Fruit fly (Drosophila melanogaster) whole organism: Measurements from ENCODE around the gene drn.
A peak's percentile ranks its signal among the peaks of the same experiment; 100 is the strongest.

Experiments used
- CG8478 ChIP-seq: fragments of >200 bp; optimal IDR thresholded peaks from 2 replicates; lab custom pipeline; 2018; ENCODE audit warnings: inconsistent platforms
- Dll ChIP-seq: fragments of >200 bp; optimal IDR thresholded peaks from 2 replicates; lab custom pipeline; 2017
- EcR ChIP-seq, 2 experiments: fragments of >200 bp; optimal IDR thresholded peaks; 2 replicates each; lab custom pipeline; 2017; ENCODE audit warnings: missing biosample characterization in 2 of 2, missing genetic modification characterization in 2 of 2, missing genetic modification reagents in 2 of 2
- pan ChIP-seq: fragments of >200 bp; optimal IDR thresholded peaks from 2 replicates; lab custom pipeline; 2017
- psq ChIP-seq: fragments of >200 bp; optimal IDR thresholded peaks from 2 replicates; lab custom pipeline; 2017
- usp ChIP-seq: fragments of >200 bp; optimal IDR thresholded peaks from 2 replicates; lab custom pipeline; 2017; ENCODE audit warnings: missing biosample characterization, missing genetic modification characterization, mixed read lengths

The drn gene

dm6 chr3R:9340425-9341188 is 591 bp downstream of the drn start:
- no peak for TF ChIP-seq Dll (lab: Kevin White, UChicago)
- TF ChIP-seq CG8478 (lab: Kevin White, UChicago): no peak
- no peak for TF ChIP-seq usp
- peak; percentile 74 for TF ChIP-seq pan (lab: Kevin White, UChicago)

- TF ChIP-seq psq (lab: Kevin White, UChicago) (no peak), Dll (lab: Kevin White, UChicago) (no peak), pan (lab: Kevin White, UChicago) (no peak), CG8478 (lab: Kevin White, UChicago) (no peak)
Measured at dm6 chr3R:9341189-9342012, 1.4 kb downstream of the drn start.

- TF ChIP-seq CG8478 (lab: Kevin White, UChicago) (no peak), psq (lab: Kevin White, UChicago) (no peak)
Measured at dm6 chr3R:9342248-9342882, 2.3 kb downstream of the drn start.

- TF ChIP-seq pan (lab: Kevin White, UChicago): no peak
- TF ChIP-seq usp: no peak
- TF ChIP-seq EcR (GFP tag; optimal IDR thresholded peaks at IDR 0.05; lab: Kevin White, UChicago): no peak
- TF ChIP-seq psq (lab: Kevin White, UChicago): no peak
- no peak for TF ChIP-seq CG8478 (lab: Kevin White, UChicago)
- TF ChIP-seq Dll (lab: Kevin White, UChicago): no peak
Measured at dm6 chr3R:9343022-9343587, 3.1 kb downstream of the drn start.

dm6 chr3R:9343645-9344044 is 3.6 kb downstream of the drn start:
- TF ChIP-seq EcR (GFP tag; optimal IDR thresholded peaks at IDR 0.05; lab: Kevin White, UChicago) (no peak), Dll (lab: Kevin White, UChicago) (no peak), pan (lab: Kevin White, UChicago) (no peak), usp (no peak), CG8478 (lab: Kevin White, UChicago) (no peak), psq (lab: Kevin White, UChicago) (no peak)

dm6 chr3R:9344186-9344790 is 4.3 kb downstream of the drn start:
- TF ChIP-seq pan (lab: Kevin White, UChicago) (peak; percentile 20), CG8478 (lab: Kevin White, UChicago) (no peak)

- TF ChIP-seq EcR (GFP tag; optimal IDR thresholded peaks at IDR 0.05; lab: Kevin White, UChicago) (no peak), usp (no peak), CG8478 (lab: Kevin White, UChicago) (no peak), Dll (lab: Kevin White, UChicago) (no peak), pan (lab: Kevin White, UChicago) (no peak)
Measured at dm6 chr3R:9344791-9345208, 4.8 kb downstream of the drn start.

dm6 chr3R:9345904-9346303 is 5.9 kb downstream of the drn start:
- TF ChIP-seq pan (lab: Kevin White, UChicago) (no peak), usp (no peak), psq (lab: Kevin White, UChicago) (no peak), CG8478 (lab: Kevin White, UChicago) (no peak), Dll (lab: Kevin White, UChicago) (no peak), EcR (GFP tag; optimal IDR thresholded peaks at IDR 0.05; lab: Kevin White, UChicago) (peak in 1 of 2 experiments; percentile 4)

dm6 chr3R:9346539-9346938 is 6.5 kb downstream of the drn start:
- TF ChIP-seq EcR (GFP tag; optimal IDR thresholded peaks at IDR 0.05; lab: Kevin White, UChicago): no peak
- TF ChIP-seq usp: no peak
- TF ChIP-seq psq (lab: Kevin White, UChicago): no peak
- no peak for TF ChIP-seq CG8478 (lab: Kevin White, UChicago)
- no peak for TF ChIP-seq Dll (lab: Kevin White, UChicago)
- no peak for TF ChIP-seq pan (lab: Kevin White, UChicago)

- TF ChIP-seq pan (lab: Kevin White, UChicago): no peak
- TF ChIP-seq Dll (lab: Kevin White, UChicago): no peak
- no peak for TF ChIP-seq usp
- TF ChIP-seq EcR (GFP tag; optimal IDR thresholded peaks at IDR 0.05; lab: Kevin White, UChicago): no peak
- no peak for TF ChIP-seq psq (lab: Kevin White, UChicago)
- no peak for TF ChIP-seq CG8478 (lab: Kevin White, UChicago)
Measured at dm6 chr3R:9347702-9348378, 7.8 kb downstream of the drn start.

dm6 chr3R:9348379-9348721 is 8.3 kb downstream of the drn start:
- TF ChIP-seq pan (lab: Kevin White, UChicago) (no peak), Dll (lab: Kevin White, UChicago) (no peak)
